Fruit fly (Drosophila melanogaster) whole organism, embryonic: ENCODE data around the gene CG15577.

Experiments
- Atf6 ChIP-seq: fragments of 200-800 bp; sonication (Bioruptor generic); IDR thresholded peaks from 2 replicates; pipeline ENCODE4 v1.3.6; 2022; ENCODE audit warnings: missing biosample characterization, missing genetic modification characterization
- Awh ChIP-seq: fragments of 200-800 bp; sonication (Bioruptor generic); IDR thresholded peaks from 2 replicates; pipeline ENCODE4, ENCODE4 v1.3.6; 2022; ENCODE audit warnings: missing biosample characterization, missing genetic modification characterization
- B-H2 ChIP-seq: fragments of 200-800 bp; sonication (Bioruptor generic); optimal IDR thresholded peaks from 2 replicates; lab custom pipeline; 2018; ENCODE audit warnings: missing biosample characterization, mild to moderate bottlenecking, missing genetic modification characterization
- CG11504 ChIP-seq: fragments of 200-800 bp; sonication (Bioruptor generic); optimal IDR thresholded peaks from 3 replicates; lab custom pipeline; 2019; ENCODE audit warnings: missing biosample characterization, mild to moderate bottlenecking, missing genetic modification characterization, moderate library complexity
- CG11696 ChIP-seq: fragments of 200-800 bp; sonication (Bioruptor generic); IDR thresholded peaks from 2 replicates; pipeline ENCODE4 v1.3.6; 2022; ENCODE audit warnings: missing biosample characterization, missing genetic modification characterization
- CG12769 ChIP-seq: fragments of 200-800 bp; sonication (Bioruptor generic); optimal IDR thresholded peaks from 2 replicates; lab custom pipeline; 2019; ENCODE audit warnings: missing biosample characterization, mild to moderate bottlenecking, missing genetic modification characterization, moderate library complexity
- CG14441 ChIP-seq: fragments of 200-800 bp; sonication (Bioruptor generic); IDR thresholded peaks from 2 replicates; pipeline ENCODE4 v1.3.6; 2022; ENCODE audit warnings: missing biosample characterization, missing genetic modification characterization
- CG15073 ChIP-seq: fragments of 200-800 bp; sonication (Bioruptor generic); optimal IDR thresholded peaks from 2 replicates; lab custom pipeline; 2016; ENCODE audit warnings: missing biosample characterization, missing genetic modification characterization
- CG2129 ChIP-seq: fragments of 200-800 bp; sonication (Bioruptor generic); IDR thresholded peaks from 2 replicates; pipeline ENCODE4 v1.3.6; 2022; ENCODE audit warnings: missing biosample characterization, missing genetic modification characterization; ENCODE audit not compliant: partially characterized antibody
- CG30431 ChIP-seq: fragments of 200-800 bp; sonication (Bioruptor generic); optimal IDR thresholded peaks from 2 replicates; lab custom pipeline; 2017; ENCODE audit warnings: missing biosample characterization, missing genetic modification characterization
- CG5180 ChIP-seq: fragments of 200-800 bp; sonication (Bioruptor generic); optimal IDR thresholded peaks from 3 replicates; lab custom pipeline; 2017; ENCODE audit warnings: missing biosample characterization, missing genetic modification characterization, mild to moderate bottlenecking, moderate library complexity, missing genetic modification reagents
- CG6254 ChIP-seq: fragments of 200-800 bp; sonication (Bioruptor generic); optimal IDR thresholded peaks from 3 replicates; lab custom pipeline; 2017; ENCODE audit warnings: mild to moderate bottlenecking, missing biosample characterization, missing genetic modification reagents, missing genetic modification characterization
- CG6791 ChIP-seq: fragments of 200-800 bp; sonication (Bioruptor generic); IDR thresholded peaks from 3 replicates; pipeline ENCODE4 v1.3.6; 2022; ENCODE audit warnings: missing biosample characterization, missing genetic modification characterization; ENCODE audit not compliant: partially characterized antibody
- CG8290 ChIP-seq, 3 experiments: fragments of 200-800 bp; sonication (Bioruptor generic); optimal IDR thresholded peaks; 2 replicates each; lab custom pipeline; 2016 to 2019; ENCODE audit warnings: missing biosample characterization in 3 of 3, missing genetic modification characterization in 3 of 3, mild to moderate bottlenecking in 2 of 3, moderate library complexity in 1 of 3
- CG9609 ChIP-seq: fragments of 200-800 bp; sonication (Bioruptor generic); optimal IDR thresholded peaks from 3 replicates; lab custom pipeline; 2016; ENCODE audit warnings: missing biosample characterization, missing genetic modification characterization
- Chrac-16 ChIP-seq: fragments of 200-800 bp; sonication (Bioruptor generic); optimal IDR thresholded peaks from 3 replicates; lab custom pipeline; 2016; ENCODE audit warnings: missing biosample characterization, missing genetic modification characterization
- Dll ChIP-seq: fragments of 200-800 bp; sonication (Bioruptor generic); IDR thresholded peaks from 4 replicates; pipeline ENCODE4 v1.3.6; 2022; ENCODE audit warnings: missing biosample characterization, missing genetic modification characterization; ENCODE audit not compliant: partially characterized antibody
- Doc3 ChIP-seq: fragments of 200-800 bp; sonication (Bioruptor generic); IDR thresholded peaks from 3 replicates; pipeline ENCODE4 v1.3.6; 2022; ENCODE audit warnings: missing biosample characterization, missing genetic modification characterization; ENCODE audit not compliant: partially characterized antibody
- Dref ChIP-seq: fragments of 200-800 bp; sonication (Bioruptor generic); IDR thresholded peaks from 2 replicates; pipeline ENCODE4 v1.3.6; 2022; ENCODE audit warnings: missing biosample characterization, missing genetic modification characterization
- Ets65A ChIP-seq: fragments of 200-800 bp; sonication (Bioruptor generic); peaks from one replicate; lab custom pipeline; 2016; ENCODE audit warnings: missing biosample characterization, missing genetic modification characterization
- Hr51 ChIP-seq, 2 experiments: fragments of 200-800 bp; sonication (Bioruptor generic); optimal IDR thresholded peaks; 2 replicates in 1 of 2; 3 replicates in 1 of 2; lab custom pipeline; 2016 to 2018; ENCODE audit warnings: missing biosample characterization in 2 of 2, missing genetic modification characterization in 2 of 2, mild to moderate bottlenecking in 1 of 2, moderate library complexity in 1 of 2
- Myb ChIP-seq: fragments of 200-800 bp; sonication (Bioruptor generic); optimal IDR thresholded peaks from 2 replicates; lab custom pipeline; 2016; ENCODE audit warnings: missing biosample characterization, missing genetic modification characterization
- Pdp1 ChIP-seq, 2 experiments: fragments of 200-800 bp; sonication (Bioruptor generic); optimal IDR thresholded peaks; 3 replicates each; lab custom pipeline; 2016; ENCODE audit warnings: missing biosample characterization in 2 of 2, missing genetic modification characterization in 2 of 2, mild to moderate bottlenecking in 1 of 2, moderate library complexity in 1 of 2
- Ptx1 ChIP-seq: fragments of 200-800 bp; sonication (Bioruptor generic); IDR thresholded peaks from 2 replicates; pipeline ENCODE4 v1.3.6; 2022; ENCODE audit warnings: missing biosample characterization, missing genetic modification characterization
- Rfx ChIP-seq: fragments of 200-800 bp; sonication (Bioruptor generic); IDR thresholded peaks from 2 replicates; pipeline ENCODE4 v1.3.6; 2022; ENCODE audit warnings: missing biosample characterization, missing genetic modification characterization
- Vsx1 ChIP-seq: fragments of 200-800 bp; sonication (Bioruptor generic); optimal IDR thresholded peaks from 2 replicates; lab custom pipeline; 2017; ENCODE audit warnings: missing biosample characterization, mild to moderate bottlenecking, missing genetic modification characterization, missing genetic modification reagents
- ase ChIP-seq: fragments of 200-800 bp; sonication (Bioruptor generic); IDR thresholded peaks from 3 replicates; pipeline ENCODE4 v1.3.6; 2022; ENCODE audit warnings: missing biosample characterization, missing genetic modification characterization
- cad ChIP-seq: fragments of >200 bp; optimal IDR thresholded peaks from 2 replicates; lab custom pipeline; 2017; ENCODE audit warnings: missing biosample characterization, missing genetic modification characterization
- cg ChIP-seq: fragments of 200-800 bp; sonication (Bioruptor generic); optimal IDR thresholded peaks from 3 replicates; lab custom pipeline; 2019; ENCODE audit warnings: missing biosample characterization, mild to moderate bottlenecking, missing genetic modification characterization, moderate library complexity
- crp ChIP-seq, 2 experiments: fragments of 200-800 bp; sonication (Bioruptor generic); optimal IDR thresholded peaks; 2 replicates in 1 of 2; 3 replicates in 1 of 2; lab custom pipeline; 2017; ENCODE audit warnings: missing biosample characterization in 2 of 2, missing genetic modification characterization in 2 of 2, mild to moderate bottlenecking in 1 of 2, moderate library complexity in 1 of 2
- esg ChIP-seq: fragments of 200-800 bp; sonication (Bioruptor generic); conservative IDR thresholded peaks from 2 replicates; pipeline ENCODE4 v1.3.6; 2022; ENCODE audit warnings: missing biosample characterization, missing genetic modification characterization
- ewg ChIP-seq: fragments of 200-800 bp; sonication (Bioruptor generic); optimal IDR thresholded peaks from 3 replicates; lab custom pipeline; 2017; ENCODE audit warnings: mild to moderate bottlenecking, missing biosample characterization, missing genetic modification reagents, missing genetic modification characterization
- exex ChIP-seq: fragments of 200-800 bp; sonication (Bioruptor generic); optimal IDR thresholded peaks from 4 replicates; lab custom pipeline; 2018; ENCODE audit warnings: missing biosample characterization, mild to moderate bottlenecking, missing genetic modification characterization, moderate library complexity
- oc ChIP-seq: fragments of 200-800 bp; sonication (Bioruptor generic); optimal IDR thresholded peaks from 2 replicates; lab custom pipeline; 2018; ENCODE audit warnings: missing biosample characterization, mild to moderate bottlenecking, missing genetic modification characterization, moderate library complexity
- run ChIP-seq: fragments of 200-800 bp; sonication (Bioruptor generic); optimal IDR thresholded peaks from 3 replicates; lab custom pipeline; 2018; ENCODE audit warnings: missing biosample characterization, mild to moderate bottlenecking, missing genetic modification characterization
- sens ChIP-seq: fragments of 200-800 bp; sonication (Bioruptor generic); peaks from one replicate; lab custom pipeline; 2016; ENCODE audit warnings: missing biosample characterization, missing genetic modification characterization
- slbo ChIP-seq: fragments of 200-800 bp; sonication (Bioruptor generic); IDR thresholded peaks from 2 replicates; pipeline ENCODE4 v1.3.6; 2022; ENCODE audit warnings: missing biosample characterization, missing genetic modification characterization
- ssp ChIP-seq: fragments of 200-800 bp; sonication (Bioruptor generic); IDR thresholded peaks from 2 replicates; pipeline ENCODE4 v1.3.6; 2022; ENCODE audit warnings: missing biosample characterization, missing genetic modification characterization
- stc ChIP-seq: fragments of 200-800 bp; sonication (Bioruptor generic); IDR thresholded peaks from 2 replicates; pipeline ENCODE4 v1.3.6; 2022; ENCODE audit warnings: missing biosample characterization, missing genetic modification characterization
- stwl ChIP-seq: fragments of 200-800 bp; sonication (Bioruptor generic); optimal IDR thresholded peaks from 3 replicates; lab custom pipeline; 2018; ENCODE audit warnings: missing biosample characterization, mild to moderate bottlenecking, missing genetic modification characterization, moderate library complexity
- twi ChIP-seq: fragments of 200-800 bp; optimal IDR thresholded peaks from 2 replicates; lab custom pipeline; 2019; ENCODE audit warnings: missing biosample characterization, mild to moderate bottlenecking, missing genetic modification characterization, moderate library complexity
- z ChIP-seq: fragments of 200-800 bp; sonication (Bioruptor generic); IDR thresholded peaks from 3 replicates; pipeline ENCODE4 v1.3.6; 2022; ENCODE audit warnings: missing biosample characterization, missing genetic modification characterization
- zfh2 ChIP-seq: fragments of 200-800 bp; sonication (Bioruptor generic); optimal IDR thresholded peaks from 2 replicates; lab custom pipeline; 2016; ENCODE audit warnings: missing biosample characterization, missing genetic modification characterization

CG15577 gene

DNA sequence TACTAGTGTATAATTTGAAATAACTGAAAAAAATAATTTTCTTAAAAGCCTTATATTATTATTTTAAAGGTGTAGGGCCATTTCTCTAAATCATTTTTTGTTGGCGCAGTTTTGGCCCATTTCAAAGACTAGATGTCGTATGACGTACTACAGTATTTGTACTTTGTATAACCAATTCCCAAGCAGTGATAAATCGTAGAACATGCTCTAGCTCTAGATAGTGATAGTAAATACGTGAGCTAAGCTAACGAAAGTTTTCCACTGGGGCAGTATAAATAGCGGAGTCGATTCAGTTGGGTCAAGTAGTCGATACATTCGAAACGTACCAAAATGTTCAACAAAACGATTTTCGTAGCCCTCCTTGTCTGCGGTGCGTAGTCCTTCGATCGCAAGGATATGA, 29.8 kb downstream of the CG15577 start, which contains the start of gene CG43134:
CG43134 (plus strand) TSS at position 301 of the 400 bp plus-strand sequence.
- TF ChIP-seq Dll (GFP tag; lab: Robert Waterston, UW) (no peak), ssp (GFP tag; lab: Robert Waterston, UW) (no peak), slbo (no peak), CG2129 (GFP tag; lab: Robert Waterston, UW) (no peak), esg (GFP tag; lab: Robert Waterston, UW) (no peak), Vsx1 (GFP tag; lab: Kevin White, UChicago) (no peak), CG12769 (no peak), cad (no peak), twi (tag; lab: Kevin White, UChicago) (no peak), Atf6 (GFP tag; lab: Robert Waterston, UW) (no peak), Myb (no peak), oc (tag; lab: Kevin White, UChicago) (no peak), Awh (GFP tag; lab: Robert Waterston, UW) (no peak), run (tag; lab: Kevin White, UChicago) (no peak), B-H2 (GFP tag; lab: Kevin White, UChicago) (no peak), CG14441 (GFP tag; lab: Robert Waterston, UW) (no peak), Ptx1 (GFP tag; lab: Robert Waterston, UW) (no peak), CG8290 (GFP tag; optimal IDR thresholded peaks at IDR 0.05; lab: Kevin White, UChicago) (no peak), CG8290 (tag; optimal IDR thresholded peaks at IDR 0.05; lab: Kevin White, UChicago) (no peak)

DNA sequence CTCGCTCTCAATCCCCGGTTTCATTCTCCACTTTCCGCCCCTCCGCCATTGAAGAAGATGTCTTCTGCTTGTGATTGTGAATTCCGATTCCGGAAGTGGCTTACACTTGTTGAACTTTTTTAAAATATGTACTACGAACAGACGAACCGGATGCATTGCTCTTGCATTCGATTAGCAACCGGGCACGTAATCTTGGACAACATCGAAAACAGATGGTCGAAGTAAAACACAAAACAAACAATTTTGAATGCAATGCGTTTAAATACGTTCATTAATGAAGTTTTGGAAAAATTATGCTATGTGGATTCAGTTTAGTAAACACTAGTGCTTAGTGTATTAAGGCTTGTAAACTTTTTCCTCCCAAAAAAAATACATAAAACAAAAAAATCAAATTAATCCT, 30.8 kb downstream of the CG15577 start, which contains the start of gene Muc4B:
Muc4B (minus strand) TSS at position 101 of the 400 bp plus-strand sequence.
- no peak for TF ChIP-seq exex
- no peak for TF ChIP-seq CG11696
- no peak for TF ChIP-seq ase (GFP tag; lab: Robert Waterston, UW)
- TF ChIP-seq crp (GFP tag; optimal IDR thresholded peaks at IDR 0.05; lab: Kevin White, UChicago) = no peak
- TF ChIP-seq CG9609 (GFP tag; lab: Kevin White, UChicago) = no peak
- TF ChIP-seq Hr51 (GFP tag; optimal IDR thresholded peaks at IDR 0.05; lab: Kevin White, UChicago) = no peak
- TF ChIP-seq CG6254 (GFP tag; lab: Kevin White, UChicago) = no peak
- TF ChIP-seq stc (GFP tag; lab: Robert Waterston, UW) = no peak
- TF ChIP-seq Doc3 (GFP tag; lab: Robert Waterston, UW) = no peak
- TF ChIP-seq Chrac-16 (GFP tag; lab: Kevin White, UChicago) = no peak
- TF ChIP-seq CG6791 (GFP tag; lab: Robert Waterston, UW) = no peak
- TF ChIP-seq Ets65A (GFP tag; lab: Kevin White, UChicago) = no peak
- no peak for TF ChIP-seq zfh2 (GFP tag; lab: Kevin White, UChicago)
- TF ChIP-seq, all 482 proteins: peak for 0

DNA sequence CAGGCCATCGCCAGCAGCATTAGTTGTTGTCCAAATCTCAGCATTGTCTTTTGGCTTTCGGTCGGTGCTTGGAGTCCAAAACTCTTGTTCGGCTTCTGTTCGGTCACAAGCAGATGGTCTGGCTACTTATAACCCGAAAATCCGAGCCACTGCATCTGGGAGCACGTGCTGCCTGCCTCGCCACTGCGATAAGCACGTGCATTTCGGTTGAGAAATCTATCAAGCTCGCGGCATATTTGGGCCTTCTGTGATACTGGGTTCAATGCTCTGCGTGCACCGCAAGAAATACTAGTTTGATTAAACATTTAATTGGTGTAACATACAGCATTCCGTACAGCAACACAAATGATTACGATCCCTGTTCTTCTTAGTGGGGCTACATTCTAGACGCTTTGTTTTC, 34.1 kb downstream of the CG15577 start, which contains the start of gene Femcoat:
Femcoat (minus strand) TSS at position 101 of the 400 bp plus-strand sequence.
- TF ChIP-seq Pdp1 (GFP tag; optimal IDR thresholded peaks at IDR 0.05; lab: Kevin White, UChicago) (no peak), Ets65A (GFP tag; lab: Kevin White, UChicago) (peak; percentile 71)

DNA sequence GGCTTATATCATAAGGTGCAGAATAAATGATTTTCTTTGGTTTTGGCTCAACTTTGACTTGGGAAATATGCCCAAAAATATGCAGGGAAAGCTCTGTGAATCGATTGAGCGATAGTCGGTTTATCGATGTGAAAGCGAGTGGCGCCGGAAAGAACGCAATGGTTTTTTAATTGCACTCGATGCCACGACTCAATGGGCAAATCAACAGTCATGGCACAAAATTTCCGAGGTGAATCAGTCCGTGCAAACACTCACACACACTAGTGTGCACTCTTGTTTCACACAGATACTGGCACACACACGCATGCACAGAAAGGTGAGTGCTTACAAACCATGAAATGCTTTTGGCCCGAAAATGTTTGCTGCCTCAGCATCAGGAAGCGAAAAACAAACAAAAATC, 36.7 kb downstream of the CG15577 start:
- TF ChIP-seq CG30431 (GFP tag; lab: Kevin White, UChicago) (no peak), Rfx (GFP tag; lab: Robert Waterston, UW) (0 out of 2 replicates have a peak, but pooled peaks have one; percentile 10), Dref (GFP tag; lab: Robert Waterston, UW) (peak; percentile 45), stwl (tag; lab: Kevin White, UChicago) (peak; percentile 26), ewg (no peak), CG15073 (GFP tag; lab: Kevin White, UChicago) (peak; percentile 88), CG5180 (GFP tag; lab: Kevin White, UChicago) (no peak), z (peak; percentile 85), sens (GFP tag; lab: Kevin White, UChicago) (peak; percentile 39), cg (GFP tag; lab: Kevin White, UChicago) (peak; percentile 7), CG11504 (tag; lab: Kevin White, UChicago) (no peak)
